Fruit fly (Drosophila melanogaster): ENCODE data around the gene shtd.

The shtd gene

DNA sequence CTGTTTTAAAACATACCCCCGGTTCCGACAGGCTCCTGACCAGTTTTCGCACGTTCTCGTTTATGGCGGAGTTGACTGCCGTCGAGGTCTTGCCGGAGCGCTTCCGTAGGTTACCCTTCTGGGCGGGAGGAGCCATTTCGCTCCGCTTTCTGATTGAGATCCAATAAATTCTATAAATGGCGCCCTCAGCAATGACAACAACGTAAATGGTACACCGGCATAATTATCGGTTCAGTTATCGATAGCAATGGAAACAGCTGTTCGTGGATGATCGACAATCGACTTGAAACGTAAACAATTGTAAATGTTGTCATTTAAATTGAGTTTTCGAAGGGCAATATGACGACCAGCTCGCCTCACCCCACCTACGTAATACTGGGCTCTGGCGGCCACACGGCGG lies 9.7 kb upstream of the shtd start, which contains the start of the genes Grip128 and Alg14:
Gene Grip128 (minus strand): TSS at position 216 of the 400 bp plus-strand sequence.
Gene Alg14 (plus strand): TSS at position 261 of the 400 bp plus-strand sequence.
- no peak for TF ChIP-seq CrebA (GFP tag; optimal IDR thresholded peaks at IDR 0.05; ENCODE audit: borderline replicate concordance)
- no peak for TF ChIP-seq foxo (GFP tag; optimal IDR thresholded peaks at IDR 0.05)
- no peak for TF ChIP-seq tai (GFP tag; optimal IDR thresholded peaks at IDR 0.05)
- TF ChIP-seq Vsx2 (GFP tag; optimal IDR thresholded peaks at IDR 0.05; ENCODE audit: partially characterized antibody): no peak
- TF ChIP-seq HLH106 (tag; optimal IDR thresholded peaks at IDR 0.05): no peak
- no peak for TF ChIP-seq sv (GFP tag; optimal IDR thresholded peaks at IDR 0.05)

DNA sequence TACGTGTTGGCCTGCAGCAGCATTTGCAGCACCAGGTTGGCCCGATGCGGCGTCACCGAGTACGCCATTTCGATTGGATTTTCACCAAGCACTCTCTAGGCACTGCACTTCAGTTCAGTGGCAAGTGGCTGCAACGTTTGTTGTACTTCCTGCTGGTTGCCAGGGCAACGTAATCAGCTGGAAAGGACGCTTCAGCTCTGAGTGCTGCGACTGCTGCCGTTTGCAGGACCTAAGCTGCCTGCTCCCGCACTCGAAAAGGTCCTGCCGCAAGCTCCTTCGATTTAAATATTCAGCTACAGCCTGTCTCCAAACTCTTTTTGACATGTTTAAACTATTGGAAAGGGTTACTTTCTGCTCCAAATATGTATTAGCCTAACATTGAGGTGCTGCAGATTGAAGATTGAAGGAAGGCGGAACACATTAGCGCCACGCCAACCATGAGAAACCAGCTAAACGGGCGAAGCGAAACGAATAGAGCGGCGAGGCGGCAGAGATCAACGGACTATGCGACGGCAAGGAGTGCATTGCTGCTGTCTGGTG lies 5.2 kb upstream of the shtd start, which contains the start of the genes CG15642 and CG15641:
Gene CG15642 (minus strand): TSS at position 356 of the 540 bp plus-strand sequence.
Gene CG15641 (plus strand): TSS at position 490 of the 540 bp plus-strand sequence.
- TF ChIP-seq Hr78 (GFP tag; optimal IDR thresholded peaks at IDR 0.05) (no peak), jim (GFP tag; optimal IDR thresholded peaks at IDR 0.05) (no peak), br (GFP tag; optimal IDR thresholded peaks at IDR 0.05) (no peak), dsf (GFP tag; optimal IDR thresholded peaks at IDR 0.05; ENCODE audit: borderline replicate concordance) (no peak), Dfd (GFP tag; optimal IDR thresholded peaks at IDR 0.05) (no peak), Hr83 (GFP tag; optimal IDR thresholded peaks at IDR 0.05; ENCODE audit: poor library complexity, severe bottlenecking) (no peak), Myc (optimal IDR thresholded peaks at IDR 0.05) (no peak), lola (GFP tag; optimal IDR thresholded peaks at IDR 0.05) (no peak), Hnf4 (GFP tag; optimal IDR thresholded peaks at IDR 0.05) (no peak), Vsx2 (GFP tag; optimal IDR thresholded peaks at IDR 0.05; ENCODE audit: partially characterized antibody) (no peak), Mio (GFP tag; optimal IDR thresholded peaks at IDR 0.05) (no peak)

DNA sequence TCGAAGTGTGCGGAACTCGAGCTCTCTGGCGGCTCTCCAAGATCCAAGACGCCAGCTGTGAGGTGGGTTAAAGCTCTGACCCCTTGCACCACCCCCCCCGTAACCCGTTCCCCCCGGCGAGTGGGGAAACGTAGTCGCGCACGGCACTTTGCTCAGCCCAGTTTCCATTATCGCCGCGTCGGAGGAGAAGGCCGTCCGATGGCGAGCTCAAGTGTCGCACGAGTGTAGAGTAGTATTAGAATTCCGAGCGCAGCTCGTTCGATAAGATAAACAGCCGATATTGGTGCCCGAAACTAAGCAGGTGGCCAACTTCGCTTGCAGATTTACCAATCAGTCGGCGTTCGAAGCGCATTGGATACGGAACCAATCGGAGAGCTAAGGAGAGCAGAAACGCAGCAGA lies 3.2 kb upstream of the shtd start:
- no peak for TF ChIP-seq foxo (GFP tag; optimal IDR thresholded peaks at IDR 0.05)
- TF ChIP-seq fru (GFP tag; optimal IDR thresholded peaks at IDR 0.05): no peak
- no peak for TF ChIP-seq ey (GFP tag; optimal IDR thresholded peaks at IDR 0.05)
- no peak for TF ChIP-seq usp (GFP tag; optimal IDR thresholded peaks at IDR 0.05)
- TF ChIP-seq Sp1 (GFP tag; optimal IDR thresholded peaks at IDR 0.05): no peak
- no peak for TF ChIP-seq pan (optimal IDR thresholded peaks at IDR 0.05)
- no peak for TF ChIP-seq Rel (GFP tag; optimal IDR thresholded peaks at IDR 0.05)
- TF ChIP-seq Rel (tag; optimal IDR thresholded peaks at IDR 0.05): no peak
- no peak for TF ChIP-seq CrebA (GFP tag; optimal IDR thresholded peaks at IDR 0.05; ENCODE audit: borderline replicate concordance)
- no peak for TF ChIP-seq Dif (GFP tag; optimal IDR thresholded peaks at IDR 0.05; ENCODE audit: partially characterized antibody)

dm6 chrX:15464531-15464930 lies 2.3 kb upstream of the shtd start:
- TF ChIP-seq Rel (GFP tag; optimal IDR thresholded peaks at IDR 0.05): no peak
- peak; percentile 87 for TF ChIP-seq Rel (tag; optimal IDR thresholded peaks at IDR 0.05)
- TF ChIP-seq Mio (GFP tag; optimal IDR thresholded peaks at IDR 0.05): no peak

DNA sequence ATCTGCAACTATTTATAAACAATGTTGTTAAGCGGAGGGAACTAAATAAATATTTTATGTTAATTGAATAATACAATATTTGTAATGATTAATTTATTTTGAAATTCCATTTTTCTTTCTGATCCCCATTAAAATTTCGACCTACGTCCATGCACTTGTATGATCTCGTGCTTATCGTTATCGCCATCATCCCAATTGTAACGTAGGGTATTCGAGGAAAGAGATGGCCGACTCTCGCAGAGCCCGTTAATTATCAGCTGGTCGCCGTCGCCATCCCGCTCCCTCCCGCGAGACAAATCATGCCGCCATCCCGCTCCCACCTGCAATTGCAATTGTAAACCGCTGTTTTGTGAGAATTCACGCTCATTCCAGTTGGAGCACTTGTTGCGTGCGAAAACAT lies 9.1 kb downstream of the shtd start, which contains the start of gene CG11655:
Gene CG11655 (plus strand): TSS at position 351 of the 400 bp plus-strand sequence.
- no peak for TF ChIP-seq Dif (GFP tag; optimal IDR thresholded peaks at IDR 0.05; ENCODE audit: partially characterized antibody)
- no peak for TF ChIP-seq dsf (GFP tag; optimal IDR thresholded peaks at IDR 0.05; ENCODE audit: borderline replicate concordance)
- peak; percentile 53 for TF ChIP-seq fru (GFP tag; optimal IDR thresholded peaks at IDR 0.05)
- peak; percentile 6 for TF ChIP-seq CG9705 (GFP tag; optimal IDR thresholded peaks at IDR 0.05)
- TF ChIP-seq ey (GFP tag; optimal IDR thresholded peaks at IDR 0.05): peak; percentile 21
- TF ChIP-seq GATAd (GFP tag; optimal IDR thresholded peaks at IDR 0.05): no peak
- peak; percentile 59 for TF ChIP-seq h (GFP tag; optimal IDR thresholded peaks at IDR 0.05)
- TF ChIP-seq tai (GFP tag; optimal IDR thresholded peaks at IDR 0.05): no peak
- TF ChIP-seq foxo (GFP tag; optimal IDR thresholded peaks at IDR 0.05): peak in 1 of 2 experiments; percentile 68
- TF ChIP-seq HLH106 (tag; optimal IDR thresholded peaks at IDR 0.05): peak; percentile 54
- TF ChIP-seq rgr (GFP tag; optimal IDR thresholded peaks at IDR 0.05): peak; percentile 57
- TF ChIP-seq OdsH (GFP tag; optimal IDR thresholded peaks at IDR 0.05): peak; percentile 43
- no peak for TF ChIP-seq sv (GFP tag; optimal IDR thresholded peaks at IDR 0.05)
- peak; percentile 45 for TF ChIP-seq psq (GFP tag; optimal IDR thresholded peaks at IDR 0.05)
- no peak for TF ChIP-seq Mio (GFP tag; optimal IDR thresholded peaks at IDR 0.05)
- no peak for TF ChIP-seq usp (GFP tag; optimal IDR thresholded peaks at IDR 0.05)
- TF ChIP-seq woc (GFP tag; optimal IDR thresholded peaks at IDR 0.05): no peak
- peak; percentile 44 for TF ChIP-seq Sp1 (GFP tag; optimal IDR thresholded peaks at IDR 0.05)
- no peak for TF ChIP-seq Rel (GFP tag; optimal IDR thresholded peaks at IDR 0.05)
- peak; percentile 48 for TF ChIP-seq Rel (tag; optimal IDR thresholded peaks at IDR 0.05)
- peak; percentile 3 for TF ChIP-seq Myc (optimal IDR thresholded peaks at IDR 0.05)
- TF ChIP-seq Jra (GFP tag; optimal IDR thresholded peaks at IDR 0.05): no peak

Measured in whole organism, wandering third instar larva.